Worm (Caenorhabditis elegans): ENCODE measurements around the gene nhr-177.

DNA sequence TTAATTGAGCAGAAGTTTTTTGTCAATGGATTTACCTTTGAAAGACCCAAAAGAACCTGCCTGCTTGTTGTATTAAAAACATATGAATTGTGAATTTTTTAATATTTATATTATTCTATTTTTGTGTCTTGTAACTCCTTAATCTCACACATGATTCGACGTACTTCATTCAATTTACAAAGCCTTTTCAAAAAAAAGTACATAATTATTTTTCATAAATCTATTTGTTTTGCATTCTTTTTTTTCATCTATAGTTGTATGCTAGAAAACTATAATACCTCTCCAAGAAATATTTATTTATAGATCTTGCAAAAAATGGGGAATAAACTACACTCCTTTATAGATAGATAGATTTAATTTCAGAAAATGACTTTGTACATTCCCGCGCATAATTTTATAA is 8.7 kb downstream of the nhr-177 start, which contains the start of gene nhr-179:
- no peak for TF ChIP-seq nhr-28 (tag; optimal IDR thresholded peaks at IDR 0.05)
- TF ChIP-seq daf-8 (GFP tag; IDR thresholded peaks at IDR 0.05), result no peak
- no peak for TF ChIP-seq skn-1 (tag; optimal IDR thresholded peaks at IDR 0.05)
- TF ChIP-seq nhr-10 (tag; optimal IDR thresholded peaks at IDR 0.05), result no peak
- no peak for TF ChIP-seq ceh-28 (tag; optimal IDR thresholded peaks at IDR 0.05)
- no peak for TF ChIP-seq set-16 (GFP tag; IDR thresholded peaks at IDR 0.05)
- TF ChIP-seq fkh-10 (GFP tag; optimal IDR thresholded peaks at IDR 0.05), result no peak
- TF ChIP-seq lsy-2 (tag; optimal IDR thresholded peaks at IDR 0.05), result no peak
- TF ChIP-seq zip-11 (GFP tag; IDR thresholded peaks at IDR 0.05), result no peak

Measured in whole organism, L4 larva.